Fruit fly (Drosophila melanogaster): Measurements from ENCODE around the gene Glyat.
A peak's percentile ranks its signal among the peaks of the same experiment; 100 is the strongest.

Gene Glyat

DNA sequence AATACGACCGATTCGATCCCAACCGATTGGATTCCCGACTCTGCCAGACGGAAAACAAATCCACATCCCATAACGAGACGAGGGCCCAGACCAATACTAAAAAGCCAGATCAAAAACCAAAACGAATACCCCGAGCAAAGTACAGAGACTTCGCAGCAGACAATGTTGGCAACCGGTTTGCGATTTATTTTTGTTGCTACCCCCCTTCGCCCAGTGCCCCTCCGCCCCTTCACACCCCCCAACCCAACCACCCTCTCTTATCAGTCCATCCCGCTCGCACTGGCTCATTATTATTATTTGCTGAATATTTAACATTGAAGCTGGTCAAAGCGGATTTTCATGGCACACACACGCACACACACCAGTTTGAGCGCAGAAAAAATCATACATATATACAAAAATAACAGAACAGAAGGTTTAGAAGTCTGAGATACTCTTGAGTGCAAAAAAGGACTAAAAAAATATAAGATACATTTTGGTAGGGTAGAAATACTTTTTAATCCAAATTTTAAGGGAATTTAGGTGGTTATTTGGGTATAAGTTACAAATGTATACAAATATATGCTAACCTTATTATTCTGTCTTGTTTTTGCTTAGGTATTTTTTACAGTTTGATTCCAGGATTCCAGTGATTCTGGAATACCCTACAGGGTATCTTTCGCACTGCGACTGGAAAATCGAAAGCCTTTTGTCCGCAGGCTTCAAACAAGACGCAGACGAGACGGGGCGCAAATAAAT, 36.8 kb downstream of the Glyat start (continued):
- TF ChIP-seq Hr38 (GFP tag; optimal IDR thresholded peaks at IDR 0.05) (no peak), cyc (GFP tag; optimal IDR thresholded peaks at IDR 0.05) (peak; percentile 55), CG6792 (GFP tag; optimal IDR thresholded peaks at IDR 0.05) (peak; percentile 67), CG3032 (tag; optimal IDR thresholded peaks at IDR 0.05) (peak; percentile 40), Met (GFP tag; optimal IDR thresholded peaks at IDR 0.05) (peak; percentile 79), Eip93F (GFP tag; optimal IDR thresholded peaks at IDR 0.05) (peak; percentile 37), ss (GFP tag; optimal IDR thresholded peaks at IDR 0.05) (peak; percentile 27 to 63), CG6163 (GFP tag; IDR thresholded peaks at IDR 0.05) (peak; percentile 39), Hr39 (GFP tag; optimal IDR thresholded peaks at IDR 0.05) (peak; percentile 76), Sox14 (GFP tag; optimal IDR thresholded peaks at IDR 0.05) (peak; percentile 78), CG10669 (GFP tag; optimal IDR thresholded peaks at IDR 0.05) (peak; percentile 45), salr (GFP tag; optimal IDR thresholded peaks at IDR 0.05) (peak; percentile 3 to 68), CG31627 (GFP tag; optimal IDR thresholded peaks at IDR 0.05) (peak; percentile 78), Blimp-1 (GFP tag; optimal IDR thresholded peaks at IDR 0.05) (peak; percentile 10), spab (GFP tag; optimal IDR thresholded peaks at IDR 0.05) (peak; percentile 43), OdsH (GFP tag; optimal IDR thresholded peaks at IDR 0.05) (peak; percentile 61), acj6 (GFP tag; optimal IDR thresholded peaks at IDR 0.05) (peak; percentile 61), CG10631 (GFP tag; optimal IDR thresholded peaks at IDR 0.05) (peak; percentile 52), lz (GFP tag; optimal IDR thresholded peaks at IDR 0.05) (peak; percentile 80), fd85E (GFP tag; optimal IDR thresholded peaks at IDR 0.05) (no peak), Sox102F (GFP tag; optimal IDR thresholded peaks at IDR 0.05) (peak; percentile 76), CG11762 (GFP tag; optimal IDR thresholded peaks at IDR 0.05; ENCODE audit: insufficient read depth) (peak; percentile 15), Lpt (GFP tag; optimal IDR thresholded peaks at IDR 0.05) (peak; percentile 23), CG6808 (GFP tag; optimal IDR thresholded peaks at IDR 0.05) (peak; percentile 57), Gug (GFP tag; IDR thresholded peaks at IDR 0.05) (no peak), net (GFP tag; optimal IDR thresholded peaks at IDR 0.05) (peak; percentile 21), CG8319 (GFP tag; optimal IDR thresholded peaks at IDR 0.05) (peak; percentile 22), pdm3 (GFP tag; optimal IDR thresholded peaks at IDR 0.05) (peak; percentile 65), vri (GFP tag; optimal IDR thresholded peaks at IDR 0.05) (peak; percentile 59), fkh (GFP tag; optimal IDR thresholded peaks at IDR 0.05) (peak; percentile 40), Sox15 (GFP tag; optimal IDR thresholded peaks at IDR 0.05) (peak; percentile 55), Ets21C (GFP tag; optimal IDR thresholded peaks at IDR 0.05) (peak; percentile 69), CG6854 (GFP tag; optimal IDR thresholded peaks at IDR 0.05) (peak; percentile 64), dac (GFP tag; optimal IDR thresholded peaks at IDR 0.05) (no peak), CG3919 (GFP tag; optimal IDR thresholded peaks at IDR 0.05) (peak; percentile 52), Eip78C (GFP tag) (peak; percentile 92), CG34406 (GFP tag; optimal IDR thresholded peaks at IDR 0.05) (peak; percentile 72)

DNA sequence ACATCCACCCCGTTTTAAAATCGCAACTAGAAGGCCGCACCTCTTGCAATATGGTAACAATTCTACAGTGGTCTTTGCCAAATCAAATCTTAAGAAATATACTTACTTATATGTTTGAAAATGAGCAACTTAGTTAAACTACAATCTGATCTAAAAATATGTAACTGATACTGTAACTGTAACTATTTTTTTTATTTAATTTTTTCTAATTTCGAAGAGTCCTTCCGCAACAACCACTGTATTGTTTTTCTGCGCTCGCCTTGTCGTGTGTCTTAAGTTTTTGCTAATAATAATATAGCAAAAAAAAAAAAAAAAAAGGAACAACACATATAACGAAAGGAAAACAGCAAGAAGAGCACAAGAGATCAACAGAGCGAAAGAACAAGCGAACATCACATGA, 39.0 kb downstream of the Glyat start:
- TF ChIP-seq Ets96B (tag; optimal IDR thresholded peaks at IDR 0.05) (peak; percentile 60), Blimp-1 (GFP tag; optimal IDR thresholded peaks at IDR 0.05) (no peak), Sox15 (GFP tag; optimal IDR thresholded peaks at IDR 0.05) (no peak), CG4318 (GFP tag; optimal IDR thresholded peaks at IDR 0.05) (peak; percentile 25), CG11902 (GFP tag; optimal IDR thresholded peaks at IDR 0.05) (no peak), Eip93F (GFP tag; optimal IDR thresholded peaks at IDR 0.05) (no peak), Sox102F (GFP tag; optimal IDR thresholded peaks at IDR 0.05) (no peak), Hr38 (GFP tag; optimal IDR thresholded peaks at IDR 0.05) (no peak), CG6854 (GFP tag; optimal IDR thresholded peaks at IDR 0.05) (no peak), Lpt (GFP tag; optimal IDR thresholded peaks at IDR 0.05) (peak; percentile 27), CG15336 (GFP tag; IDR thresholded peaks at IDR 0.05) (peak; percentile 55), fd59A (GFP tag; optimal IDR thresholded peaks at IDR 0.05) (peak; percentile 29), Hr4 (GFP tag; optimal IDR thresholded peaks at IDR 0.05) (peak; percentile 59), OdsH (GFP tag; optimal IDR thresholded peaks at IDR 0.05) (peak; percentile 59), CG11762 (GFP tag; optimal IDR thresholded peaks at IDR 0.05; ENCODE audit: insufficient read depth) (peak; percentile 42), CG11294 (GFP tag; IDR thresholded peaks at IDR 0.05) (0 out of 2 replicates have a peak, but pooled peaks have one; percentile 13), CG16779 (tag; optimal IDR thresholded peaks at IDR 0.05) (peak; percentile 57), CG34406 (GFP tag; optimal IDR thresholded peaks at IDR 0.05) (peak; percentile 9), vri (GFP tag; optimal IDR thresholded peaks at IDR 0.05) (no peak), fkh (GFP tag; optimal IDR thresholded peaks at IDR 0.05) (no peak), cyc (GFP tag; optimal IDR thresholded peaks at IDR 0.05) (no peak), Gug (GFP tag; IDR thresholded peaks at IDR 0.05) (peak; percentile 70; the same call in 1 of the 2 replicates), acj6 (GFP tag; optimal IDR thresholded peaks at IDR 0.05) (peak; percentile 39), Met (GFP tag; optimal IDR thresholded peaks at IDR 0.05) (peak; percentile 41), esn (GFP tag; optimal IDR thresholded peaks at IDR 0.05) (peak; percentile 39), CG9139 (GFP tag; optimal IDR thresholded peaks at IDR 0.05) (no peak)

Measured in whole organism, prepupa.